Fruit fly (Drosophila melanogaster): ENCODE data around the gene sbm.
A peak's percentile ranks its signal among the peaks of the same experiment; 100 is the strongest.

The sbm gene

dm6 chrX:14622179-14622578 is 19.8 kb upstream of the sbm start (continued):
- no peak for TF ChIP-seq CG8290 (GFP tag; optimal IDR thresholded peaks at IDR 0.05)
- peak in 1 of 2 experiments; percentile 7 for TF ChIP-seq CG8290 (tag; optimal IDR thresholded peaks at IDR 0.05)
- TF ChIP-seq CG11695 (GFP tag; IDR thresholded peaks at IDR 0.05), result no peak
- peak; percentile 36 for TF ChIP-seq Six4 (GFP tag; optimal IDR thresholded peaks at IDR 0.05)
- no peak for TF ChIP-seq onecut (GFP tag; IDR thresholded peaks at IDR 0.05)
- TF ChIP-seq CG7372 (GFP tag; IDR thresholded peaks at IDR 0.05), result no peak
- TF ChIP-seq CG1024 (GFP tag; IDR thresholded peaks at IDR 0.05), result peak; percentile 40; the same call in 1 of the 2 replicates
- peak; percentile 33 to 46 for TF ChIP-seq chif (GFP tag; optimal IDR thresholded peaks at IDR 0.05)
- TF ChIP-seq CG12744 (GFP tag; optimal IDR thresholded peaks at IDR 0.05), result no peak
- TF ChIP-seq CG4328 (GFP tag; optimal IDR thresholded peaks at IDR 0.05), result no peak
- TF ChIP-seq Usf (GFP tag; optimal IDR thresholded peaks at IDR 0.05), result no peak
- no peak for TF ChIP-seq CG13287 (GFP tag; IDR thresholded peaks at IDR 0.05; ENCODE audit: partially characterized antibody)
- no peak for TF ChIP-seq CG2120 (GFP tag; optimal IDR thresholded peaks at IDR 0.05)
- TF ChIP-seq crc (GFP tag; optimal IDR thresholded peaks at IDR 0.05), result no peak
- peak in 1 of 2 experiments; percentile 28 for TF ChIP-seq Eip74EF (GFP tag; optimal IDR thresholded peaks at IDR 0.05)
- TF ChIP-seq sens-2 (GFP tag; IDR thresholded peaks at IDR 0.05), result no peak
- TF ChIP-seq ranshi (GFP tag; IDR thresholded peaks at IDR 0.05), result no peak
- no peak for TF ChIP-seq Dbx (GFP tag; IDR thresholded peaks at IDR 0.05)
- TF ChIP-seq pb (GFP tag; optimal IDR thresholded peaks at IDR 0.05), result no peak
- TF ChIP-seq Lhr (GFP tag; optimal IDR thresholded peaks at IDR 0.05), result peak; percentile 14
- TF ChIP-seq ems (GFP tag; optimal IDR thresholded peaks at IDR 0.05), result no peak
- peak; percentile 36; the same call in 1 of the 2 replicates for TF ChIP-seq ttk (GFP tag; IDR thresholded peaks at IDR 0.05)
- no peak for TF ChIP-seq gfzf (GFP tag; optimal IDR thresholded peaks at IDR 0.05)
- peak; percentile 67 for TF ChIP-seq zfh1 (GFP tag; IDR thresholded peaks at IDR 0.05)
- TF ChIP-seq CG17829 (tag; optimal IDR thresholded peaks at IDR 0.05), result peak; percentile 52
- TF ChIP-seq CG18599 (GFP tag; optimal IDR thresholded peaks at IDR 0.05), result peak; percentile 18
- TF ChIP-seq CG11093 (GFP tag; IDR thresholded peaks at IDR 0.05), result no peak

dm6 chrX:14621464-14621863 is 19.1 kb upstream of the sbm start:
- no peak for TF ChIP-seq gsb (GFP tag; IDR thresholded peaks at IDR 0.05)
- TF ChIP-seq CG32532 (GFP tag; IDR thresholded peaks at IDR 0.05), result no peak
- TF ChIP-seq lab (GFP tag; optimal IDR thresholded peaks at IDR 0.05), result no peak
- no peak for TF ChIP-seq jigr1 (GFP tag; IDR thresholded peaks at IDR 0.05)
- TF ChIP-seq gem (tag; optimal IDR thresholded peaks at IDR 0.05), result peak; percentile 34
- no peak for TF ChIP-seq fru (optimal IDR thresholded peaks at IDR 0.05)
- no peak for TF ChIP-seq CG3163 (GFP tag; optimal IDR thresholded peaks at IDR 0.05)
- no peak for TF ChIP-seq gcm2 (GFP tag; optimal IDR thresholded peaks at IDR 0.05)
- TF ChIP-seq schlank (tag; optimal IDR thresholded peaks at IDR 0.05), result no peak
- no peak for TF ChIP-seq CoRest (tag; optimal IDR thresholded peaks at IDR 0.05)
- TF ChIP-seq btn (GFP tag; optimal IDR thresholded peaks at IDR 0.05), result no peak
- peak; percentile 3 for TF ChIP-seq Xbp1 (GFP tag; optimal IDR thresholded peaks at IDR 0.05)
- no peak for TF ChIP-seq CG15479 (GFP tag; optimal IDR thresholded peaks at IDR 0.05)
- 0 out of 2 replicates have a peak, but pooled peaks have one; percentile 17 for TF ChIP-seq vvl (GFP tag; IDR thresholded peaks at IDR 0.05)
- TF ChIP-seq tap (tag; optimal IDR thresholded peaks at IDR 0.05), result no peak
- TF ChIP-seq ara (GFP tag; IDR thresholded peaks at IDR 0.05), result 0 out of 2 replicates have a peak, but pooled peaks have one; percentile 9
- TF ChIP-seq CG15696 (tag; optimal IDR thresholded peaks at IDR 0.05), result no peak
- TF ChIP-seq Rfx (GFP tag; IDR thresholded peaks at IDR 0.05), result no peak
- TF ChIP-seq CG12219 (GFP tag; optimal IDR thresholded peaks at IDR 0.05), result no peak
- TF ChIP-seq CG6689 (GFP tag; IDR thresholded peaks at IDR 0.05), result peak; percentile 18; the same call in 1 of the 2 replicates
- TF ChIP-seq Oli (tag; optimal IDR thresholded peaks at IDR 0.05), result no peak
- TF ChIP-seq CG18262 (tag; optimal IDR thresholded peaks at IDR 0.05), result no peak
- no peak for TF ChIP-seq Atf-2 (GFP tag; optimal IDR thresholded peaks at IDR 0.05)
- TF ChIP-seq CG42726 (GFP tag; IDR thresholded peaks at IDR 0.05; ENCODE audit: partially characterized antibody), result no peak
- no peak for TF ChIP-seq CG7786 (GFP tag; optimal IDR thresholded peaks at IDR 0.05)
- no peak for TF ChIP-seq CG6683 (GFP tag; optimal IDR thresholded peaks at IDR 0.05)
